Fruit fly (Drosophila melanogaster) whole organism, wandering third instar larva: ENCODE data around the gene lsn.

Source experiments
- Abd-B ChIP-seq: fragments of >200 bp; optimal IDR thresholded peaks from 2 replicates; lab custom pipeline; 2017; ENCODE audit warnings: missing biosample characterization, missing genetic modification characterization
- CG32264 ChIP-seq: fragments of 200-800 bp; sonication (Bioruptor generic); optimal IDR thresholded peaks from 2 replicates; lab custom pipeline; 2016; ENCODE audit warnings: missing biosample characterization, missing genetic modification characterization
- CrebA ChIP-seq: fragments of 200-800 bp; sonication (Bioruptor generic); optimal IDR thresholded peaks from 2 replicates; lab custom pipeline; 2016; ENCODE audit warnings: missing biosample characterization, mild to moderate bottlenecking, missing genetic modification characterization, borderline replicate concordance
- GATAd ChIP-seq: sonication (Bioruptor generic); optimal IDR thresholded peaks from 2 replicates; lab custom pipeline; 2016; ENCODE audit warnings: missing biosample characterization, missing genetic modification characterization
- HLH106 ChIP-seq: fragments of 200-800 bp; optimal IDR thresholded peaks from 3 replicates; lab custom pipeline; 2019; ENCODE audit warnings: missing biosample characterization, mild to moderate bottlenecking, missing genetic modification characterization, moderate library complexity
- Hnf4 ChIP-seq: fragments of 200-800 bp; sonication (Bioruptor generic); optimal IDR thresholded peaks from 2 replicates; lab custom pipeline; 2016; ENCODE audit warnings: missing biosample characterization, mild to moderate bottlenecking, missing genetic modification characterization
- Hr78 ChIP-seq: fragments of >200 bp; optimal IDR thresholded peaks from 2 replicates; lab custom pipeline; 2017; ENCODE audit warnings: missing biosample characterization, missing genetic modification characterization
- Jra ChIP-seq: sonication (Bioruptor generic); optimal IDR thresholded peaks from 2 replicates; lab custom pipeline; 2016; ENCODE audit warnings: missing biosample characterization, missing genetic modification characterization
- Mio ChIP-seq: sonication (Bioruptor generic); optimal IDR thresholded peaks from 2 replicates; lab custom pipeline; 2016; ENCODE audit warnings: missing biosample characterization, missing genetic modification characterization
- Myc ChIP-seq: fragments of >200 bp; optimal IDR thresholded peaks from 2 replicates; lab custom pipeline; 2017
- N ChIP-seq: fragments of >200 bp; optimal IDR thresholded peaks from 2 replicates; lab custom pipeline; 2018; ENCODE audit warnings: missing biosample characterization, missing external identifiers, missing genetic modification characterization
- OdsH ChIP-seq: fragments of 200-800 bp; sonication (Bioruptor generic); optimal IDR thresholded peaks from 2 replicates; lab custom pipeline; 2016; ENCODE audit warnings: missing biosample characterization, mild to moderate bottlenecking, missing genetic modification characterization
- Rel ChIP-seq, 2 experiments: fragments of 200-800 bp; sonication (Bioruptor generic) in 1 of 2; optimal IDR thresholded peaks; 2 replicates in 1 of 2; 3 replicates in 1 of 2; lab custom pipeline; 2016 to 2019; ENCODE audit warnings: mild to moderate bottlenecking in 2 of 2, missing biosample characterization in 2 of 2, missing genetic modification characterization in 2 of 2, moderate library complexity in 1 of 2
- Vsx2 ChIP-seq: fragments of 200-300, 225-300 bp; sonication (Bioruptor generic); optimal IDR thresholded peaks from 2 replicates; lab custom pipeline; 2018; ENCODE audit warnings: missing biosample characterization, missing genetic modification characterization; ENCODE audit not compliant: partially characterized antibody
- br ChIP-seq: fragments of 200-800 bp; sonication (Bioruptor generic); optimal IDR thresholded peaks from 2 replicates; lab custom pipeline; 2016; ENCODE audit warnings: missing biosample characterization, missing genetic modification characterization
- brk ChIP-seq: fragments of 200-800 bp; sonication (Bioruptor generic); optimal IDR thresholded peaks from 2 replicates; lab custom pipeline; 2016; ENCODE audit warnings: missing biosample characterization, mild to moderate bottlenecking, missing genetic modification characterization
- dmrt93B ChIP-seq: fragments of 200-800 bp; sonication (Bioruptor generic); optimal IDR thresholded peaks from 2 replicates; lab custom pipeline; 2018; ENCODE audit warnings: missing biosample characterization, mild to moderate bottlenecking, missing genetic modification characterization
- dsf ChIP-seq: sonication (Bioruptor generic); optimal IDR thresholded peaks from 2 replicates; lab custom pipeline; 2016; ENCODE audit warnings: missing biosample characterization, missing genetic modification characterization, borderline replicate concordance
- ey ChIP-seq: fragments of 200-800 bp; sonication (Bioruptor generic); optimal IDR thresholded peaks from 2 replicates; lab custom pipeline; 2016; ENCODE audit warnings: missing biosample characterization, missing genetic modification characterization
- foxo ChIP-seq, 2 experiments: fragments of 200-800 bp; sonication (Bioruptor generic); optimal IDR thresholded peaks; 2 replicates in 1 of 2; 3 replicates in 1 of 2; lab custom pipeline; 2016 to 2017; ENCODE audit warnings: missing biosample characterization in 2 of 2, missing genetic modification characterization in 2 of 2
- fru ChIP-seq: fragments of 200-800 bp; sonication (Bioruptor generic); optimal IDR thresholded peaks from 3 replicates; lab custom pipeline; 2016; ENCODE audit warnings: missing biosample characterization, mild to moderate bottlenecking, missing genetic modification characterization
- h ChIP-seq: fragments of 200-800 bp; sonication (Bioruptor generic); optimal IDR thresholded peaks from 3 replicates; lab custom pipeline; 2016; ENCODE audit warnings: missing biosample characterization, mild to moderate bottlenecking, missing genetic modification characterization
- jim ChIP-seq: fragments of 175-275, 200-325 bp; sonication (Bioruptor generic); optimal IDR thresholded peaks from 2 replicates; lab custom pipeline; 2016; ENCODE audit warnings: missing biosample characterization, mild to moderate bottlenecking, missing genetic modification characterization
- pan ChIP-seq: fragments of >200 bp; optimal IDR thresholded peaks from 2 replicates; lab custom pipeline; 2017
- psq ChIP-seq: fragments of 200-800 bp; sonication (Bioruptor generic); optimal IDR thresholded peaks from 3 replicates; lab custom pipeline; 2017; ENCODE audit warnings: missing biosample characterization, mild to moderate bottlenecking, missing genetic modification characterization, moderate library complexity
- rgr ChIP-seq: fragments of 200-800 bp; sonication (Bioruptor generic); optimal IDR thresholded peaks from 3 replicates; lab custom pipeline; 2016; ENCODE audit warnings: missing biosample characterization, mild to moderate bottlenecking, missing genetic modification characterization
- sage ChIP-seq: fragments of 200-800 bp; sonication (Bioruptor generic); optimal IDR thresholded peaks from 2 replicates; lab custom pipeline; 2016; ENCODE audit warnings: missing biosample characterization, mild to moderate bottlenecking, missing genetic modification characterization
- tai ChIP-seq: sonication (Bioruptor generic); optimal IDR thresholded peaks from 2 replicates; lab custom pipeline; 2016; ENCODE audit warnings: missing biosample characterization, missing genetic modification characterization
- usp ChIP-seq: fragments of >200 bp; optimal IDR thresholded peaks from 2 replicates; lab custom pipeline; 2017; ENCODE audit warnings: missing biosample characterization, missing genetic modification characterization
- woc ChIP-seq: sonication (Bioruptor generic); optimal IDR thresholded peaks from 2 replicates; lab custom pipeline; 2016; ENCODE audit warnings: missing biosample characterization, mild to moderate bottlenecking, missing genetic modification characterization

The lsn gene

dm6 chr3R:21885450-21885849 is 20.5 kb downstream of the lsn start, which contains the start of gene CG17819:
Gene CG17819 (minus strand): TSS chr3R:21885550.
- no peak for TF ChIP-seq tai (GFP tag; lab: Kevin White, UChicago)

dm6 chr3R:21886861-21887587 is 22.1 kb downstream of the lsn start, which contains the start of the genes CG6678 and dnd:
Gene CG6678 (plus strand): TSS chr3R:21887029.
Gene dnd (minus strand): TSS chr3R:21887355.
- TF ChIP-seq tai (GFP tag; lab: Kevin White, UChicago), result no peak
- no peak for TF ChIP-seq Jra (GFP tag; lab: Kevin White, UChicago)
- TF ChIP-seq GATAd (GFP tag; lab: Kevin White, UChicago), result no peak
- TF ChIP-seq Hnf4, result peak; percentile 24
- peak; percentile 80 for TF ChIP-seq Vsx2 (GFP tag; lab: Kevin White, UChicago)
- TF ChIP-seq, all 38 proteins: peak for 2

- peak; percentile 19 for TF ChIP-seq Hnf4
- peak; percentile 56 for TF ChIP-seq fru (GFP tag; lab: Kevin White, UChicago)
- TF ChIP-seq foxo (GFP tag; optimal IDR thresholded peaks at IDR 0.05; lab: Kevin White, UChicago), result peak in 1 of 2 experiments; percentile 53
- TF ChIP-seq Vsx2 (GFP tag; lab: Kevin White, UChicago), result no peak
- peak; percentile 40 for TF ChIP-seq woc
- TF ChIP-seq rgr (GFP tag; lab: Kevin White, UChicago), result peak; percentile 16
- peak; percentile 33 for TF ChIP-seq ey
- TF ChIP-seq Jra (GFP tag; lab: Kevin White, UChicago), result no peak
- peak; percentile 37 for TF ChIP-seq HLH106 (tag; lab: Kevin White, UChicago)
- TF ChIP-seq usp (GFP tag; lab: Kevin White, UChicago), result no peak
Measured at dm6 chr3R:21887588-21888007, 22.6 kb downstream of the lsn start.

- peak; percentile 45 for TF ChIP-seq fru (GFP tag; lab: Kevin White, UChicago)
- no peak for TF ChIP-seq tai (GFP tag; lab: Kevin White, UChicago)
- TF ChIP-seq woc, result no peak
- no peak for TF ChIP-seq Hr78 (GFP tag; lab: Kevin White, UChicago)
- no peak for TF ChIP-seq N (GFP tag; lab: Kevin White, UChicago)
- TF ChIP-seq OdsH, result no peak
- no peak for TF ChIP-seq Abd-B (GFP tag; lab: Kevin White, UChicago)
- peak; percentile 30 for TF ChIP-seq Myc
- TF ChIP-seq pan (lab: Kevin White, UChicago), result no peak
- no peak for TF ChIP-seq sage (GFP tag; lab: Kevin White, UChicago)
- TF ChIP-seq ey, result peak; percentile 6
- no peak for TF ChIP-seq CrebA (GFP tag; lab: Kevin White, UChicago)
- TF ChIP-seq psq (GFP tag; lab: Kevin White, UChicago), result no peak
- no peak for TF ChIP-seq GATAd (GFP tag; lab: Kevin White, UChicago)
- no peak for TF ChIP-seq br (GFP tag; lab: Kevin White, UChicago)
- TF ChIP-seq Vsx2 (GFP tag; lab: Kevin White, UChicago), result no peak
- TF ChIP-seq brk (GFP tag; lab: Kevin White, UChicago), result no peak
- no peak for TF ChIP-seq Mio (GFP tag; lab: Kevin White, UChicago)
- no peak for TF ChIP-seq usp (GFP tag; lab: Kevin White, UChicago)
- TF ChIP-seq HLH106 (tag; lab: Kevin White, UChicago), result no peak
- TF ChIP-seq foxo (GFP tag; optimal IDR thresholded peaks at IDR 0.05; lab: Kevin White, UChicago), result peak in 1 of 2 experiments; percentile 35
- no peak for TF ChIP-seq dsf (GFP tag; lab: Kevin White, UChicago)
- no peak for TF ChIP-seq rgr (GFP tag; lab: Kevin White, UChicago)
- peak; percentile 0 for TF ChIP-seq h (GFP tag; lab: Kevin White, UChicago)
- TF ChIP-seq CG32264 (GFP tag; lab: Kevin White, UChicago), result no peak
Measured at dm6 chr3R:21888696-21889602, 24.0 kb downstream of the lsn start, which contains the start of gene CG43844. Gene CG43844 (plus strand): TSS chr3R:21889539.

dm6 chr3R:21889945-21890344 is 25.0 kb downstream of the lsn start:
- TF ChIP-seq Vsx2 (GFP tag; lab: Kevin White, UChicago), result no peak
- TF ChIP-seq CG32264 (GFP tag; lab: Kevin White, UChicago), result no peak
- peak; percentile 23 for TF ChIP-seq h (GFP tag; lab: Kevin White, UChicago)
- TF ChIP-seq fru (GFP tag; lab: Kevin White, UChicago), result peak; percentile 10
- no peak for TF ChIP-seq jim (GFP tag; lab: Kevin White, UChicago)
- no peak for TF ChIP-seq Rel (GFP tag; optimal IDR thresholded peaks at IDR 0.05; lab: Kevin White, UChicago)
- peak; percentile 30 for TF ChIP-seq Rel (tag; optimal IDR thresholded peaks at IDR 0.05; lab: Kevin White, UChicago)
- no peak for TF ChIP-seq dmrt93B (GFP tag; lab: Kevin White, UChicago)
